Worm (Caenorhabditis elegans) whole organism, L4 larva: Measurements from ENCODE around the gene hlh-13.
A peak's percentile ranks its signal among the peaks of the same experiment; 100 is the strongest.

Experiments used
- fkh-10 ChIP-seq: fragments of 150-350 bp; optimal IDR thresholded peaks from 2 replicates; lab custom pipeline; 2014; ENCODE audit warnings: missing biosample characterization, missing genetic modification reagents, missing genetic modification characterization
- jun-1 ChIP-seq: fragments of 150-350 bp; optimal IDR thresholded peaks from 2 replicates; lab custom pipeline; 2014; ENCODE audit warnings: missing biosample characterization, missing genetic modification reagents, missing genetic modification characterization
- lim-7 ChIP-seq: fragments of 200-800 bp; sonication (Bioruptor generic); IDR thresholded peaks from 2 replicates; pipeline ENCODE4 v1.3.6; 2022; ENCODE audit warnings: missing genetic modification characterization, missing compliant biosample characterization
- mep-1 ChIP-seq: fragments of 150-350 bp; sonication (generic microtip); optimal IDR thresholded peaks from 3 replicates; lab custom pipeline; 2014; ENCODE audit warnings: missing biosample characterization, missing genetic modification characterization
- nhr-77 ChIP-seq: fragments of 150-350 bp; optimal IDR thresholded peaks from 2 replicates; lab custom pipeline; 2014; ENCODE audit warnings: missing biosample characterization, missing genetic modification characterization
- php-3 ChIP-seq: fragments of 200-800 bp; sonication (Bioruptor generic); IDR thresholded peaks from 2 replicates; pipeline ENCODE4 v1.3.6; 2022; ENCODE audit warnings: missing genetic modification reagents, missing genetic modification characterization, missing compliant biosample characterization
- skn-1 ChIP-seq: fragments of 150-350 bp; optimal IDR thresholded peaks from 2 replicates; lab custom pipeline; 2014; ENCODE audit warnings: missing biosample characterization, missing genetic modification characterization
- ztf-11 ChIP-seq: fragments of 150-350 bp; optimal IDR thresholded peaks from 2 replicates; lab custom pipeline; 2014; ENCODE audit warnings: missing biosample characterization, missing genetic modification characterization

- peak; percentile 66 for TF ChIP-seq php-3 (GFP tag; lab: Robert Waterston, UW)
- peak; percentile 44 for TF ChIP-seq mep-1 (tag; lab: Kevin White, UChicago)
- TF ChIP-seq skn-1 (tag; lab: Kevin White, UChicago): no peak
- no peak for TF ChIP-seq jun-1 (tag; lab: Kevin White, UChicago)
- TF ChIP-seq lim-7: no peak
- TF ChIP-seq ztf-11: no peak
- no peak for TF ChIP-seq fkh-10 (GFP tag; lab: Kevin White, UChicago)
- peak; percentile 16 for TF ChIP-seq nhr-77 (tag; lab: Kevin White, UChicago)
Observed at ce11 chrX:4215500-4216107, 33.4 kb upstream of the hlh-13 start.
